Worm (Caenorhabditis elegans) whole organism, L4 larva: ENCODE measurements around the gene thn-1.
A peak's percentile ranks its signal among the peaks of the same experiment; 100 is the strongest.

Experiments used
- D1046.2 ChIP-seq: fragments of 200-800 bp; sonication (Bioruptor generic); IDR thresholded peaks from 2 replicates; pipeline ENCODE4 v1.3.6; 2022; ENCODE audit warnings: missing genetic modification characterization, missing compliant biosample characterization
- F26F4.8 ChIP-seq: fragments of 200-800 bp; sonication (Bioruptor generic); conservative IDR thresholded peaks from 2 replicates; pipeline ENCODE4 v1.3.6; 2022; ENCODE audit warnings: missing genetic modification characterization, missing compliant biosample characterization
- F44E2.7 ChIP-seq: fragments of 200-800 bp; sonication (Bioruptor generic); IDR thresholded peaks from 2 replicates; pipeline ENCODE4 v2.1.2; 2022; ENCODE audit warnings: missing genetic modification characterization, missing compliant biosample characterization
- F49E8.2 ChIP-seq: sonication (generic microtip); optimal IDR thresholded peaks from 2 replicates; lab custom pipeline; 2016; ENCODE audit warnings: missing compliant biosample characterization, mild to moderate bottlenecking, missing genetic modification characterization, borderline replicate concordance
- Y48G9A.11 ChIP-seq: fragments of 200-800 bp; sonication (Bioruptor generic); IDR thresholded peaks from 2 replicates; pipeline ENCODE4 v1.3.6; 2022; ENCODE audit warnings: missing genetic modification reagents, missing genetic modification characterization, missing compliant biosample characterization
- Y75B8A.6 ChIP-seq: fragments of 200-800 bp; sonication (Bioruptor generic); IDR thresholded peaks from 2 replicates; pipeline ENCODE4 v1.3.6; 2022; ENCODE audit warnings: missing genetic modification reagents, missing genetic modification characterization, missing compliant biosample characterization
- ZK337.2 ChIP-seq: fragments of 200-800 bp; sonication (Bioruptor generic); IDR thresholded peaks from 2 replicates; pipeline ENCODE4 v1.3.6; 2022; ENCODE audit warnings: missing genetic modification reagents, missing genetic modification characterization, missing compliant biosample characterization
- ama-1 ChIP-seq: fragments of 150-350 bp; optimal IDR thresholded peaks from 2 replicates; lab custom pipeline; 2014; ENCODE audit warnings: inconsistent platforms, mixed read lengths
- attf-4 ChIP-seq: sonication (generic microtip); optimal IDR thresholded peaks from 3 replicates; lab custom pipeline; 2017; ENCODE audit warnings: missing biosample characterization, missing genetic modification characterization
- ceh-62 ChIP-seq: sonication (generic microtip); optimal IDR thresholded peaks from 2 replicates; lab custom pipeline; 2017; ENCODE audit warnings: missing biosample characterization, missing genetic modification characterization
- ces-1 ChIP-seq: fragments of 150-350 bp; sonication (generic microtip); optimal IDR thresholded peaks from 4 replicates; lab custom pipeline; 2014; ENCODE audit warnings: missing biosample characterization, missing genetic modification reagents, missing genetic modification characterization
- daf-12 ChIP-seq: fragments of 150-350 bp; optimal IDR thresholded peaks from 2 replicates; lab custom pipeline; 2014; ENCODE audit warnings: missing biosample characterization, missing genetic modification reagents, missing genetic modification characterization
- daf-16 ChIP-seq, 3 experiments: sonication (generic microtip); optimal IDR thresholded peaks; 2 replicates each; lab custom pipeline; 2016 to 2017; ENCODE audit warnings: missing genetic modification characterization in 3 of 3, missing genetic modification reagents in 3 of 3, mild to moderate bottlenecking in 2 of 3, missing compliant biosample characterization in 2 of 3, missing biosample characterization in 1 of 3, moderate library complexity in 1 of 3
- daf-8 ChIP-seq: fragments of 200-800 bp; sonication (Bioruptor generic); IDR thresholded peaks from 2 replicates; pipeline ENCODE4 v1.3.6; 2022; ENCODE audit warnings: missing genetic modification characterization, missing compliant biosample characterization
- dmd-6 ChIP-seq: fragments of 200-800 bp; sonication (Bioruptor generic); IDR thresholded peaks from 2 replicates; pipeline ENCODE4 v1.3.6; 2022; ENCODE audit warnings: missing genetic modification reagents, missing genetic modification characterization, missing compliant biosample characterization
- dmd-8 ChIP-seq: fragments of 200-800 bp; sonication (Bioruptor generic); IDR thresholded peaks from 2 replicates; pipeline ENCODE4 v1.3.6; 2022; ENCODE audit warnings: missing genetic modification characterization, missing compliant biosample characterization
- dmd-9 ChIP-seq: fragments of 200-800 bp; sonication (Bioruptor generic); IDR thresholded peaks from 2 replicates; pipeline ENCODE4 v1.3.6; 2022; ENCODE audit warnings: missing genetic modification reagents, missing genetic modification characterization, missing compliant biosample characterization
- duxl-1 ChIP-seq: sonication (generic microtip); optimal IDR thresholded peaks from 2 replicates; lab custom pipeline; 2016; ENCODE audit warnings: mild to moderate bottlenecking, missing genetic modification characterization, moderate library complexity, missing compliant biosample characterization; ENCODE audit not compliant: poor library complexity
- dve-1 ChIP-seq: sonication (generic microtip); optimal IDR thresholded peaks from 2 replicates; lab custom pipeline; 2017; ENCODE audit warnings: antibody characterized with exemption, mild to moderate bottlenecking, missing genetic modification characterization, missing compliant biosample characterization; ENCODE audit not compliant: insufficient read depth
- gei-8 ChIP-seq: fragments of 200-800 bp; sonication (Bioruptor generic); optimal IDR thresholded peaks from 2 replicates; lab custom pipeline; 2018; ENCODE audit warnings: mild to moderate bottlenecking, missing genetic modification characterization, missing compliant biosample characterization
- hif-1 ChIP-seq, 2 experiments: sonication (generic microtip); optimal IDR thresholded peaks; 2 replicates each; lab custom pipeline; 2016 to 2017; ENCODE audit warnings: missing compliant biosample characterization in 2 of 2, missing genetic modification characterization in 2 of 2, missing genetic modification reagents in 2 of 2, missing genotype in 2 of 2, mild to moderate bottlenecking in 1 of 2
- hlh-11 ChIP-seq: fragments of 200-800 bp; sonication (Bioruptor generic); optimal IDR thresholded peaks from 2 replicates; lab custom pipeline; 2018; ENCODE audit warnings: mild to moderate bottlenecking, missing genetic modification characterization, missing compliant biosample characterization
- hlh-30 ChIP-seq: sonication (generic microtip); optimal IDR thresholded peaks from 2 replicates; lab custom pipeline; 2017; ENCODE audit warnings: antibody characterized with exemption, mild to moderate bottlenecking, missing genetic modification characterization, missing compliant biosample characterization; ENCODE audit not compliant: insufficient read depth
- lin-15B ChIP-seq: fragments of 150-350 bp; sonication (generic microtip); optimal IDR thresholded peaks from 3 replicates; lab custom pipeline; 2014; ENCODE audit warnings: missing biosample characterization, missing genetic modification characterization
- lin-39 ChIP-seq: fragments of 150-350 bp; optimal IDR thresholded peaks from 2 replicates; lab custom pipeline; 2014; ENCODE audit warnings: missing biosample characterization, missing genetic modification reagents, missing genetic modification characterization
- lir-3 ChIP-seq: sonication (generic microtip); optimal IDR thresholded peaks from 2 replicates; lab custom pipeline; 2016; ENCODE audit warnings: mild to moderate bottlenecking, missing genetic modification characterization, missing compliant biosample characterization
- lsy-2 ChIP-seq, 2 experiments: fragments of 150-350 bp in 1 of 2; sonication (generic microtip) in 1 of 2; optimal IDR thresholded peaks; 2 replicates each; lab custom pipeline; 2014 to 2017; ENCODE audit warnings: missing biosample characterization in 2 of 2, missing genetic modification characterization in 2 of 2
- madf-5 ChIP-seq, 2 experiments: fragments of 200-800 bp; sonication (Bioruptor generic); IDR thresholded peaks; 2 replicates each; pipeline ENCODE4 v1.3.6; 2022; ENCODE audit warnings: missing compliant biosample characterization in 2 of 2, missing genetic modification characterization in 2 of 2
- mep-1 ChIP-seq: fragments of 150-350 bp; sonication (generic microtip); optimal IDR thresholded peaks from 3 replicates; lab custom pipeline; 2014; ENCODE audit warnings: missing biosample characterization, missing genetic modification characterization
- nhr-102 ChIP-seq: sonication (generic microtip); optimal IDR thresholded peaks from 2 replicates; lab custom pipeline; 2016; ENCODE audit warnings: mild to moderate bottlenecking, missing genetic modification characterization, moderate library complexity, missing compliant biosample characterization
- nhr-111 ChIP-seq: fragments of 200-800 bp; sonication (Bioruptor generic); optimal IDR thresholded peaks from 2 replicates; lab custom pipeline; 2018; ENCODE audit warnings: mild to moderate bottlenecking, missing genetic modification characterization, missing compliant biosample characterization
- nhr-237 ChIP-seq: sonication (generic microtip); optimal IDR thresholded peaks from 2 replicates; lab custom pipeline; 2017; ENCODE audit warnings: missing biosample characterization, missing genetic modification characterization
- nhr-28 ChIP-seq: fragments of 150-350 bp; optimal IDR thresholded peaks from 2 replicates; lab custom pipeline; 2014; ENCODE audit warnings: missing biosample characterization, missing genetic modification characterization
- nhr-48 ChIP-seq: sonication (generic microtip); optimal IDR thresholded peaks from 2 replicates; lab custom pipeline; 2016; ENCODE audit warnings: mild to moderate bottlenecking, missing genetic modification characterization, missing compliant biosample characterization
- nhr-76 ChIP-seq: fragments of 150-350 bp; optimal IDR thresholded peaks from 2 replicates; lab custom pipeline; 2014; ENCODE audit warnings: missing biosample characterization, missing genetic modification characterization
- nhr-77 ChIP-seq: fragments of 150-350 bp; optimal IDR thresholded peaks from 2 replicates; lab custom pipeline; 2014; ENCODE audit warnings: missing biosample characterization, missing genetic modification characterization
- pqm-1 ChIP-seq: sonication (generic microtip); optimal IDR thresholded peaks from 2 replicates; lab custom pipeline; 2017; ENCODE audit warnings: missing biosample characterization, missing genetic modification characterization
- rbr-2 ChIP-seq: sonication (generic microtip); optimal IDR thresholded peaks from 2 replicates; lab custom pipeline; 2016; ENCODE audit warnings: missing genotype, missing genetic modification characterization, missing compliant biosample characterization
- snpc-4 ChIP-seq: fragments of 150-350 bp; optimal IDR thresholded peaks from 2 replicates; lab custom pipeline; 2014; ENCODE audit warnings: missing biosample characterization, missing genetic modification characterization
- unc-39 ChIP-seq: sonication (generic microtip); optimal IDR thresholded peaks from 2 replicates; lab custom pipeline; 2017; ENCODE audit warnings: missing biosample characterization, missing genetic modification characterization
- unc-62 ChIP-seq, 3 experiments: fragments of 150-350 bp in 1 of 3; sonication (generic microtip); optimal IDR thresholded peaks in 2 of 3; peaks in 1 of 3; 1 replicate in 1 of 3; 2 replicates in 2 of 3; lab custom pipeline; 2014 to 2017; ENCODE audit warnings: missing biosample characterization in 3 of 3, missing genetic modification characterization in 3 of 3, missing genetic modification reagents in 3 of 3, missing genotype in 1 of 3
- zag-1 ChIP-seq: fragments of 150-350 bp; optimal IDR thresholded peaks from 2 replicates; lab custom pipeline; 2014; ENCODE audit warnings: missing biosample characterization, missing genetic modification characterization

Gene thn-1

ce11 chrIV:12420455-12420854 is 40.6 kb downstream of the thn-1 start, which contains the start of gene ugt-65:
ugt-65 (plus strand) TSS chrIV:12420683.
- TF ChIP-seq nhr-28 (tag; lab: Kevin White, UChicago) (peak; percentile 72), dmd-8 (GFP tag; lab: Robert Waterston, UW) (no peak), F44E2.7 (GFP tag; lab: Robert Waterston, UW) (no peak), ama-1 (lab: Kevin White, UChicago) (no peak), lsy-2 (tag; optimal IDR thresholded peaks at IDR 0.05; lab: Kevin White, UChicago) (peak in 1 of 2 experiments; percentile 17), gei-8 (no peak), lin-15B (tag; lab: Kevin White, UChicago) (no peak), hlh-11 (tag; lab: Kevin White, UChicago) (peak; percentile 54), Y48G9A.11 (no peak), nhr-48 (tag; lab: Kevin White, UChicago) (peak; percentile 27), ceh-62 (tag; lab: Kevin White, UChicago) (no peak), mep-1 (tag; lab: Kevin White, UChicago) (no peak), zag-1 (tag; lab: Kevin White, UChicago) (no peak), unc-62 (GFP tag; optimal IDR thresholded peaks at IDR 0.05 in 1 of 2; lab: Kevin White, UChicago) (no peak), unc-62 (tag; optimal IDR thresholded peaks at IDR 0.05; lab: Kevin White, UChicago) (no peak), Y75B8A.6 (no peak), snpc-4 (tag; lab: Kevin White, UChicago) (no peak), dmd-9 (no peak), dmd-6 (GFP tag; lab: Robert Waterston, UW) (peak; percentile 54), daf-12 (tag; lab: Kevin White, UChicago) (no peak), hif-1 (tag; optimal IDR thresholded peaks at IDR 0.05; lab: Kevin White, UChicago) (no peak), madf-5 (GFP tag; IDR thresholded peaks at IDR 0.05; lab: Robert Waterston, UW) (no peak), daf-8 (GFP tag; lab: Robert Waterston, UW) (no peak), pqm-1 (tag; lab: Kevin White, UChicago) (peak; percentile 76), nhr-77 (tag; lab: Kevin White, UChicago) (peak; percentile 46), lin-39 (tag; lab: Kevin White, UChicago) (no peak), hlh-30 (no peak), unc-39 (no peak), ces-1 (GFP tag; lab: Kevin White, UChicago) (no peak), F49E8.2 (no peak), duxl-1 (tag; lab: Kevin White, UChicago) (no peak), daf-16 (GFP tag; optimal IDR thresholded peaks at IDR 0.05; lab: Kevin White, UChicago) (no peak), daf-16 (tag; optimal IDR thresholded peaks at IDR 0.05; lab: Kevin White, UChicago) (peak; percentile 74), ZK337.2 (GFP tag; lab: Robert Waterston, UW) (no peak), nhr-111 (GFP tag; lab: Kevin White, UChicago) (no peak), dve-1 (peak; percentile 67), F26F4.8 (GFP tag; lab: Robert Waterston, UW) (no peak), nhr-102 (tag; lab: Kevin White, UChicago) (peak; percentile 1), rbr-2 (tag; lab: Kevin White, UChicago) (no peak), nhr-76 (tag; lab: Kevin White, UChicago) (no peak), D1046.2 (GFP tag; lab: Robert Waterston, UW) (no peak), attf-4 (tag; lab: Kevin White, UChicago) (no peak), nhr-237 (tag; lab: Kevin White, UChicago) (no peak), lir-3 (tag; lab: Kevin White, UChicago) (no peak)
